Worm (Caenorhabditis elegans) whole organism, L4 larva: ENCODE results near the gene cec-5.
A peak's percentile ranks its signal among the peaks of the same experiment; 100 is the strongest.

Experiments
- fkh-10 ChIP-seq: fragments of 150-350 bp; optimal IDR thresholded peaks from 2 replicates; lab custom pipeline; 2014; ENCODE audit warnings: missing biosample characterization, missing genetic modification reagents, missing genetic modification characterization
- unc-130 ChIP-seq: sonication (generic microtip); optimal IDR thresholded peaks from 2 replicates; lab custom pipeline; 2016; ENCODE audit warnings: missing genetic modification reagents, missing genetic modification characterization, missing compliant biosample characterization
- zip-2 ChIP-seq: fragments of 150-350 bp; optimal IDR thresholded peaks from 2 replicates; lab custom pipeline; 2014; ENCODE audit warnings: missing biosample characterization, missing genetic modification characterization

ce11 chrIV:7619261-7619660 is 39.3 kb upstream of the cec-5 start:
- peak; percentile 25 for TF ChIP-seq fkh-10 (GFP tag; lab: Kevin White, UChicago)
- TF ChIP-seq unc-130 (GFP tag; lab: Kevin White, UChicago), result no peak
- no peak for TF ChIP-seq zip-2
